Worm (Caenorhabditis elegans) whole organism, L1 larva: Measurements from ENCODE around the gene Y57G11C.51.

Source experiments
- lin-15B ChIP-seq: fragments of 150-350 bp; sonication (generic microtip); optimal IDR thresholded peaks from 3 replicates; lab custom pipeline; 2014; ENCODE audit warnings: missing biosample characterization, missing genetic modification characterization
- rnt-1 ChIP-seq: sonication (generic microtip); optimal IDR thresholded peaks from 2 replicates; lab custom pipeline; 2016; ENCODE audit warnings: mild to moderate bottlenecking, missing genetic modification characterization, moderate library complexity, missing compliant biosample characterization
- unc-130 ChIP-seq: fragments of 150-350 bp; optimal IDR thresholded peaks from 2 replicates; lab custom pipeline; 2017; ENCODE audit warnings: missing biosample characterization, missing genetic modification characterization, inconsistent platforms
- unc-30 ChIP-seq: sonication (generic microtip); optimal IDR thresholded peaks from 2 replicates; lab custom pipeline; 2017; ENCODE audit warnings: missing biosample characterization, missing genetic modification characterization
- xbp-1 ChIP-seq: sonication (generic microtip); optimal IDR thresholded peaks from 2 replicates; lab custom pipeline; 2016; ENCODE audit warnings: missing genetic modification characterization, missing compliant biosample characterization
- ztf-11 ChIP-seq, 2 experiments: sonication (generic microtip); optimal IDR thresholded peaks; 2 replicates each; lab custom pipeline; 2016 to 2017; ENCODE audit warnings: missing genetic modification characterization in 2 of 2, missing biosample characterization in 1 of 2, missing compliant biosample characterization in 1 of 2

DNA sequence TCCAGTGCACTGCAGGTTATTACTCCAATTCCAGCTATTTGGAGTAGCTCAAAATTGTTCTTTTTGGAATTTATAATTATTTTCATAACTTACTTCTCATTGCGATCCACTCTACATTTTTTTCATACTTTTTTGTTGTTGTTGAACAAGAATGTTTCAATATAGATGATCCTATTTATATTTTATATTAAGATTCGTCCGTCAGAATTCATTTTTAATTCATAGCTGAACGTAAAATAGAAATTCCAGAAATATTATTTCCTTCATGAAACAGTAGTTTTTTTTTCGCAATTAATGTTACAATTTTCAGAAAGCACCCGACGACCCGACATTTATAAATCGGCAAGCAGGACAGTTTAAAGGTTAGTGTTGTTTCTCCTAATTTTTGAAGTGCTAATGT, 46.1 kb downstream of the Y57G11C.51 start, which contains the start of gene Y57G11C.42:
- no peak for TF ChIP-seq unc-30 (tag; lab: Kevin White, UChicago)
- no peak for TF ChIP-seq unc-130 (tag; lab: Kevin White, UChicago)
- TF ChIP-seq rnt-1 (tag; lab: Kevin White, UChicago) = no peak
- TF ChIP-seq lin-15B = no peak
- no peak for TF ChIP-seq xbp-1 (tag; lab: Kevin White, UChicago)
- no peak for TF ChIP-seq ztf-11 (tag; optimal IDR thresholded peaks at IDR 0.05; lab: Kevin White, UChicago)
